Fruit fly (Drosophila melanogaster): Measurements from ENCODE around the gene CG4842.

The CG4842 gene

dm6 chr3L:16377768-16378764 is 9.9 kb downstream of the CG4842 start, which contains the start of gene roq (continued):
- TF ChIP-seq CG6654 (GFP tag; optimal IDR thresholded peaks at IDR 0.05) (no peak), CG10979 (tag; optimal IDR thresholded peaks at IDR 0.05) (no peak), ab (GFP tag; optimal IDR thresholded peaks at IDR 0.05) (no peak), Mes4 (GFP tag; optimal IDR thresholded peaks at IDR 0.05) (no peak), CG5180 (GFP tag; optimal IDR thresholded peaks at IDR 0.05) (no peak), kay (GFP tag; optimal IDR thresholded peaks at IDR 0.05) (no peak), ro (GFP tag; IDR thresholded peaks at IDR 0.05) (no peak), CG17385 (GFP tag; optimal IDR thresholded peaks at IDR 0.05) (peak; percentile 93), nerfin-1 (tag; optimal IDR thresholded peaks at IDR 0.05) (no peak), CG11696 (GFP tag; IDR thresholded peaks at IDR 0.05) (no peak), sc (optimal IDR thresholded peaks at IDR 0.05) (no peak), sc (GFP tag; optimal IDR thresholded peaks at IDR 0.05) (no peak), Chrac-16 (GFP tag; optimal IDR thresholded peaks at IDR 0.05) (no peak), CG3065 (GFP tag; optimal IDR thresholded peaks at IDR 0.05) (no peak), CG1832 (GFP tag; optimal IDR thresholded peaks at IDR 0.05) (no peak), Hr78 (GFP tag; optimal IDR thresholded peaks at IDR 0.05) (no peak), pfk (GFP tag; optimal IDR thresholded peaks at IDR 0.05) (no peak), nmo (GFP tag; optimal IDR thresholded peaks at IDR 0.05) (peak; percentile 57), pita (GFP tag; optimal IDR thresholded peaks at IDR 0.05) (no peak), fd96Cb (tag; optimal IDR thresholded peaks at IDR 0.05) (no peak), CG17328 (GFP tag; IDR thresholded peaks at IDR 0.05) (no peak), CG2875 (GFP tag; optimal IDR thresholded peaks at IDR 0.05) (no peak), CG11398 (GFP tag; optimal IDR thresholded peaks at IDR 0.05) (no peak), CG12391 (tag; optimal IDR thresholded peaks at IDR 0.05) (peak; percentile 24), CG17802 (tag; optimal IDR thresholded peaks at IDR 0.05) (no peak), Blimp-1 (GFP tag; optimal IDR thresholded peaks at IDR 0.05) (peak; percentile 92), mirr (GFP tag; optimal IDR thresholded peaks at IDR 0.05) (no peak), Oli (tag; optimal IDR thresholded peaks at IDR 0.05) (no peak), Eip74EF (GFP tag; optimal IDR thresholded peaks at IDR 0.05) (no peak), CG16813 (GFP tag; IDR thresholded peaks at IDR 0.05; ENCODE audit: partially characterized antibody) (peak; percentile 42; the same call in 2 of the 3 replicates), Xbp1 (GFP tag; optimal IDR thresholded peaks at IDR 0.05) (peak; percentile 1), schlank (tag; optimal IDR thresholded peaks at IDR 0.05) (no peak), CG4282 (GFP tag; optimal IDR thresholded peaks at IDR 0.05) (no peak), klu (GFP tag; IDR thresholded peaks at IDR 0.05) (no peak), Aef1 (GFP tag; IDR thresholded peaks at IDR 0.05) (no peak), sr (GFP tag; IDR thresholded peaks at IDR 0.05) (no peak), Neu2 (GFP tag; optimal IDR thresholded peaks at IDR 0.05; ENCODE audit: borderline replicate concordance) (no peak), BEAF-32 (GFP tag; optimal IDR thresholded peaks at IDR 0.05) (peak; percentile 55), Sox102F (GFP tag; optimal IDR thresholded peaks at IDR 0.05) (no peak), CG8388 (GFP tag; optimal IDR thresholded peaks at IDR 0.05) (no peak), Taf1 (GFP tag; IDR thresholded peaks at IDR 0.05) (no peak), unc-4 (GFP tag; IDR thresholded peaks at IDR 0.05; ENCODE audit: partially characterized antibody) (0 out of 2 replicates have a peak, but pooled peaks have one; percentile 32), CG7987 (GFP tag; optimal IDR thresholded peaks at IDR 0.05) (no peak), chif (GFP tag; optimal IDR thresholded peaks at IDR 0.05) (no peak), CG33557 (GFP tag; optimal IDR thresholded peaks at IDR 0.05) (peak; percentile 26), kni (GFP tag; optimal IDR thresholded peaks at IDR 0.05) (no peak), sqz (GFP tag; optimal IDR thresholded peaks at IDR 0.05) (no peak)

Measured in whole organism, embryonic.